Worm (Caenorhabditis elegans): Measurements from ENCODE around the gene lnp-1.

Gene lnp-1

ce11 chrX:4607300-4607699 is 18.7 kb downstream of the lnp-1 start:
- TF ChIP-seq arid-1 (GFP tag; conservative IDR thresholded peaks at IDR 0.05) = no peak
- TF ChIP-seq snpc-1.2 (GFP tag; IDR thresholded peaks at IDR 0.05) = peak; percentile 67; the same call in 1 of the 2 replicates
- TF ChIP-seq skn-1 (tag; optimal IDR thresholded peaks at IDR 0.05) = no peak
- TF ChIP-seq nhr-76 (tag; optimal IDR thresholded peaks at IDR 0.05) = no peak
- TF ChIP-seq egl-27 (tag; optimal IDR thresholded peaks at IDR 0.05) = no peak
- no peak for TF ChIP-seq jun-1 (tag; optimal IDR thresholded peaks at IDR 0.05)
- peak; percentile 60 for TF ChIP-seq lim-7 (GFP tag; IDR thresholded peaks at IDR 0.05)
- peak; percentile 15 for TF ChIP-seq hlh-30 (tag; optimal IDR thresholded peaks at IDR 0.05; ENCODE audit: insufficient read depth)

- TF ChIP-seq aha-1 (tag) (peak; percentile 17), ceh-62 (tag; optimal IDR thresholded peaks at IDR 0.05) (no peak)
Measured at ce11 chrX:4609635-4610034, 21.1 kb downstream of the lnp-1 start.

- no peak for TF ChIP-seq lin-15B (tag; optimal IDR thresholded peaks at IDR 0.05)
- no peak for TF ChIP-seq zfp-3 (GFP tag; conservative IDR thresholded peaks at IDR 0.05)
- TF ChIP-seq aha-1 (tag) = peak; percentile 97
- no peak for TF ChIP-seq madf-9 (GFP tag; conservative IDR thresholded peaks at IDR 0.05)
- TF ChIP-seq hlh-11 (tag; optimal IDR thresholded peaks at IDR 0.05) = no peak
- TF ChIP-seq saeg-2 (GFP tag; IDR thresholded peaks at IDR 0.05) = no peak
- TF ChIP-seq T26A8.4 (GFP tag; IDR thresholded peaks at IDR 0.05) = no peak
- TF ChIP-seq ZK337.2 (GFP tag; IDR thresholded peaks at IDR 0.05) = no peak
Measured at ce11 chrX:4615034-4615433, 26.5 kb downstream of the lnp-1 start.

- TF ChIP-seq lsy-2 (tag; optimal IDR thresholded peaks at IDR 0.05) (peak in 1 of 2 experiments; percentile 33), cey-2 (tag; optimal IDR thresholded peaks at IDR 0.05; ENCODE audit: borderline replicate concordance, insufficient read depth) (no peak), unc-39 (tag; optimal IDR thresholded peaks at IDR 0.05) (no peak), nhr-111 (GFP tag; optimal IDR thresholded peaks at IDR 0.05) (no peak), vab-7 (GFP tag; IDR thresholded peaks at IDR 0.05) (peak; percentile 25; the same call in 1 of the 2 replicates), nhr-25 (tag; optimal IDR thresholded peaks at IDR 0.05; ENCODE audit: borderline replicate concordance, insufficient read depth) (peak; percentile 4), T26A8.4 (GFP tag; IDR thresholded peaks at IDR 0.05) (no peak), nhr-6 (tag; optimal IDR thresholded peaks at IDR 0.05) (peak; percentile 27), daf-12 (tag; optimal IDR thresholded peaks at IDR 0.05) (no peak), lin-1 (GFP tag; IDR thresholded peaks at IDR 0.05) (no peak), hlh-30 (tag; optimal IDR thresholded peaks at IDR 0.05; ENCODE audit: insufficient read depth) (peak; percentile 13), dve-1 (tag; optimal IDR thresholded peaks at IDR 0.05; ENCODE audit: insufficient read depth) (peak; percentile 11), Y75B8A.6 (GFP tag; IDR thresholded peaks at IDR 0.05) (no peak), ztf-11 (tag; optimal IDR thresholded peaks at IDR 0.05) (no peak), ZK337.2 (GFP tag; IDR thresholded peaks at IDR 0.05) (no peak), dpl-1 (GFP tag; optimal IDR thresholded peaks at IDR 0.05) (peak; percentile 23), nhr-42 (GFP tag; IDR thresholded peaks at IDR 0.05) (no peak), mdt-29 (GFP tag; IDR thresholded peaks at IDR 0.05) (no peak), nhr-28 (tag; optimal IDR thresholded peaks at IDR 0.05) (no peak), tag-97 (GFP tag; IDR thresholded peaks at IDR 0.05) (no peak), mxl-3 (GFP tag; optimal IDR thresholded peaks at IDR 0.05) (peak; percentile 14), ceh-44 (GFP tag; IDR thresholded peaks at IDR 0.05) (0 out of 2 replicates have a peak, but pooled peaks have one; percentile 2), D1046.2 (GFP tag; IDR thresholded peaks at IDR 0.05) (no peak), php-3 (GFP tag; IDR thresholded peaks at IDR 0.05) (0 out of 2 replicates have a peak, but pooled peaks have one; percentile 18), nhr-102 (tag; optimal IDR thresholded peaks at IDR 0.05) (no peak), F44E2.7 (GFP tag; IDR thresholded peaks at IDR 0.05) (no peak), R02D3.7 (tag; optimal IDR thresholded peaks at IDR 0.05) (no peak), lir-3 (tag; optimal IDR thresholded peaks at IDR 0.05) (no peak), tra-1 (GFP tag; IDR thresholded peaks at IDR 0.05) (peak; percentile 22; the same call in 1 of the 2 replicates), aly-2 (tag; optimal IDR thresholded peaks at IDR 0.05) (no peak), ceh-20 (GFP tag; IDR thresholded peaks at IDR 0.05) (peak; percentile 65; the same call in 1 of the 2 replicates), egl-43 (GFP tag; IDR thresholded peaks at IDR 0.05) (0 out of 2 replicates have a peak, but pooled peaks have one; percentile 59), aha-1 (tag) (peak; percentile 66)
Measured at ce11 chrX:4616832-4617231, 28.3 kb downstream of the lnp-1 start.

Data from whole organism, L4 larva.